Fruit fly (Drosophila melanogaster) whole organism, prepupa: ENCODE results near the gene mbm.

Experiments
- CG1621 ChIP-seq: fragments of 200-800 bp; sonication (Bioruptor generic); optimal IDR thresholded peaks from 3 replicates; lab custom pipeline; 2018; ENCODE audit warnings: missing biosample characterization, mild to moderate bottlenecking, missing genetic modification characterization
- CG6276 ChIP-seq: fragments of 200-800 bp; sonication (Bioruptor generic); optimal IDR thresholded peaks from 2 replicates; lab custom pipeline; 2017; ENCODE audit warnings: missing biosample characterization, mild to moderate bottlenecking, missing genetic modification characterization
- CG6854 ChIP-seq: fragments of 200-800 bp; sonication (Bioruptor generic); optimal IDR thresholded peaks from 2 replicates; lab custom pipeline; 2017; ENCODE audit warnings: missing biosample characterization, mild to moderate bottlenecking, missing genetic modification characterization
- Hr39 ChIP-seq: fragments of 200-800 bp; sonication (Bioruptor generic); optimal IDR thresholded peaks from 2 replicates; lab custom pipeline; 2016; ENCODE audit warnings: missing biosample characterization, missing genetic modification characterization
- OdsH ChIP-seq: fragments of 200-800 bp; sonication (Bioruptor generic); optimal IDR thresholded peaks from 3 replicates; lab custom pipeline; 2016; ENCODE audit warnings: missing biosample characterization, missing genetic modification characterization
- Sox15 ChIP-seq: fragments of 200-800 bp; sonication (Bioruptor generic); optimal IDR thresholded peaks from 3 replicates; lab custom pipeline; 2016; ENCODE audit warnings: missing biosample characterization, missing genetic modification characterization
- acj6 ChIP-seq: fragments of 200-800 bp; sonication (Bioruptor generic); optimal IDR thresholded peaks from 3 replicates; lab custom pipeline; 2016; ENCODE audit warnings: missing biosample characterization, missing genetic modification characterization
- pdm3 ChIP-seq: fragments of 200-800 bp; sonication (Bioruptor generic); optimal IDR thresholded peaks from 3 replicates; lab custom pipeline; 2016; ENCODE audit warnings: missing biosample characterization, missing genetic modification characterization
- spab ChIP-seq: fragments of 200-800 bp; sonication (Bioruptor generic); optimal IDR thresholded peaks from 2 replicates; lab custom pipeline; 2017; ENCODE audit warnings: missing biosample characterization, mild to moderate bottlenecking, missing genetic modification characterization, missing genetic modification reagents
- vri ChIP-seq: fragments of 200-800 bp; sonication (Bioruptor generic); optimal IDR thresholded peaks from 3 replicates; lab custom pipeline; 2016; ENCODE audit warnings: missing biosample characterization, mild to moderate bottlenecking, missing genetic modification characterization

DNA sequence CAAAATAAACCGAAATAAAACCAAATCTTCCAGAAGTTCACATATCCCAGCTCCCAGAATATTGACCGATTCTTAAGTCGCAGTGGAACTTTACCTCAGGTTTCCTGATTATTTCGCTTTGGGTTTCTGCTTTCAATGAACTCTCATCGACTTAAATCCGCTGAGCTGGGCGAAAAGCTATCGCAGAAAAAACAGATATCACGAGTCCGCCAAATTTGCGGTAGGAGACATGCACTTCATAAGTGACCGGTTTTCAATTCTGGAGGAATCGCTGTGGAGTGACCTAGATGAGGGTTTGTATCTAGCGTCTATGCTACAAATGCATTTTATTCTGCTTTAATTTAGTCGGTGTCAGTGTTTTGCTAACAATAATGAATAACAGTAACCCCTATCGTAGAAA is 31.7 kb upstream of the mbm start:
- TF ChIP-seq spab (no peak), CG6276 (GFP tag; lab: Kevin White, UChicago) (no peak), Hr39 (no peak), Sox15 (GFP tag; lab: Kevin White, UChicago) (no peak), CG6854 (GFP tag; lab: Kevin White, UChicago) (no peak), pdm3 (GFP tag; lab: Kevin White, UChicago) (no peak), CG1621 (no peak), vri (GFP tag; lab: Kevin White, UChicago) (no peak), acj6 (GFP tag; lab: Kevin White, UChicago) (no peak), OdsH (GFP tag; lab: Kevin White, UChicago) (no peak)
